Fruit fly (Drosophila melanogaster) whole organism, embryonic: ENCODE results near the gene ftz-f1.
A peak's percentile ranks its signal among the peaks of the same experiment; 100 is the strongest.

Experiments
- BEAF-32 ChIP-seq: fragments of 200-800 bp; sonication (Bioruptor generic); optimal IDR thresholded peaks from 3 replicates; lab custom pipeline; 2017; ENCODE audit warnings: missing biosample characterization, missing genetic modification characterization, mild to moderate bottlenecking, moderate library complexity, missing genetic modification reagents
- Bdp1 ChIP-seq: fragments of 200-800 bp; sonication (Bioruptor generic); optimal IDR thresholded peaks from 3 replicates; lab custom pipeline; 2016; ENCODE audit warnings: missing biosample characterization, missing genetic modification characterization
- CG10543 ChIP-seq: fragments of 200-800 bp; sonication (Bioruptor generic); optimal IDR thresholded peaks from 3 replicates; lab custom pipeline; 2017; ENCODE audit warnings: missing biosample characterization, mild to moderate bottlenecking, missing genetic modification characterization, moderate library complexity
- CG11696 ChIP-seq: fragments of 200-800 bp; sonication (Bioruptor generic); IDR thresholded peaks from 2 replicates; pipeline ENCODE4 v1.3.6; 2022; ENCODE audit warnings: missing biosample characterization, missing genetic modification characterization
- CG1233 ChIP-seq: fragments of 200-800 bp; sonication (Bioruptor generic); optimal IDR thresholded peaks from 4 replicates; lab custom pipeline; 2018; ENCODE audit warnings: missing biosample characterization, mild to moderate bottlenecking, missing genetic modification characterization
- CG12391 ChIP-seq: fragments of 200-800 bp; sonication (Bioruptor generic); optimal IDR thresholded peaks from 3 replicates; lab custom pipeline; 2018; ENCODE audit warnings: missing biosample characterization, mild to moderate bottlenecking, missing genetic modification characterization, moderate library complexity
- CG12744 ChIP-seq: fragments of 200-800 bp; sonication (Bioruptor generic); optimal IDR thresholded peaks from 2 replicates; lab custom pipeline; 2016; ENCODE audit warnings: missing biosample characterization, missing genetic modification characterization
- CG13287 ChIP-seq: fragments of 200-800 bp; sonication (Bioruptor generic); IDR thresholded peaks from 2 replicates; pipeline ENCODE4 v1.3.6; 2022; ENCODE audit warnings: missing biosample characterization, missing genetic modification characterization; ENCODE audit not compliant: partially characterized antibody
- CG1529 ChIP-seq: fragments of 200-800 bp; sonication (Bioruptor generic); optimal IDR thresholded peaks from 3 replicates; lab custom pipeline; 2018; ENCODE audit warnings: missing biosample characterization, missing genetic modification characterization
- CG16779 ChIP-seq: fragments of 200-800 bp; sonication (Bioruptor generic); IDR thresholded peaks from 2 replicates; pipeline ENCODE4 v1.3.6; 2022; ENCODE audit warnings: missing biosample characterization, missing genetic modification characterization
- CG16863 ChIP-seq: fragments of 200-800 bp; sonication (Bioruptor generic); optimal IDR thresholded peaks from 3 replicates; lab custom pipeline; 2016; ENCODE audit warnings: missing biosample characterization, missing genetic modification characterization
- CG18764 ChIP-seq: fragments of 200-800 bp; sonication (Bioruptor generic); optimal IDR thresholded peaks from 3 replicates; lab custom pipeline; 2016; ENCODE audit warnings: missing biosample characterization, missing genetic modification characterization
- CG2199 ChIP-seq: fragments of 200-800 bp; sonication (Bioruptor generic); IDR thresholded peaks from 3 replicates; pipeline ENCODE4 v1.3.6; 2022; ENCODE audit warnings: missing biosample characterization, missing genetic modification characterization
- CG31441 ChIP-seq: fragments of 200-800 bp; sonication (Bioruptor generic); IDR thresholded peaks from 2 replicates; pipeline ENCODE4 v1.3.6; 2022; ENCODE audit warnings: missing biosample characterization, missing genetic modification characterization
- CG3726 ChIP-seq: fragments of 200-800 bp; sonication (Bioruptor generic); IDR thresholded peaks from 3 replicates; pipeline ENCODE4, ENCODE4 v1.3.6; 2022; ENCODE audit warnings: missing biosample characterization, missing genetic modification characterization
- CG42726 ChIP-seq: fragments of 200-800 bp; sonication (Bioruptor generic); IDR thresholded peaks from 2 replicates; pipeline ENCODE4 v1.3.6; 2022; ENCODE audit warnings: missing biosample characterization, missing genetic modification characterization; ENCODE audit not compliant: partially characterized antibody
- CG6689 ChIP-seq: fragments of 200-800 bp; sonication (Bioruptor generic); IDR thresholded peaks from 2 replicates; pipeline ENCODE4 v1.3.6; 2022; ENCODE audit warnings: missing biosample characterization, missing genetic modification characterization
- CG6765 ChIP-seq: fragments of 200-800 bp; sonication (Bioruptor generic); optimal IDR thresholded peaks from 3 replicates; lab custom pipeline; 2017; ENCODE audit warnings: missing biosample characterization, mild to moderate bottlenecking, missing genetic modification characterization
- CG8281 ChIP-seq: fragments of 200-800 bp; sonication (Bioruptor generic); optimal IDR thresholded peaks from 2 replicates; lab custom pipeline; 2018; ENCODE audit warnings: missing biosample characterization, mild to moderate bottlenecking, missing genetic modification characterization, moderate library complexity
- CG8944 ChIP-seq: fragments of 200-800 bp; sonication (Bioruptor generic); optimal IDR thresholded peaks from 3 replicates; lab custom pipeline; 2016; ENCODE audit warnings: missing biosample characterization, missing genetic modification characterization
- CG9437 ChIP-seq: fragments of 200-800 bp; sonication (Bioruptor generic); optimal IDR thresholded peaks from 2 replicates; lab custom pipeline; 2018; ENCODE audit warnings: missing biosample characterization, mild to moderate bottlenecking, missing genetic modification characterization
- Dip2 ChIP-seq: fragments of 200-800 bp; sonication (Bioruptor generic); IDR thresholded peaks from 2 replicates; pipeline ENCODE4 v1.3.6; 2022; ENCODE audit warnings: missing biosample characterization, missing genetic modification characterization
- Dll ChIP-seq: fragments of 200-800 bp; sonication (Bioruptor generic); IDR thresholded peaks from 4 replicates; pipeline ENCODE4 v1.3.6; 2022; ENCODE audit warnings: missing biosample characterization, missing genetic modification characterization; ENCODE audit not compliant: partially characterized antibody
- Drgx ChIP-seq: fragments of 200-800 bp; sonication (Bioruptor generic); IDR thresholded peaks from 2 replicates; pipeline ENCODE4 v1.3.6; 2022; ENCODE audit warnings: missing biosample characterization, missing genetic modification characterization
- Ets65A ChIP-seq: fragments of 200-800 bp; sonication (Bioruptor generic); peaks from one replicate; lab custom pipeline; 2016; ENCODE audit warnings: missing biosample characterization, missing genetic modification characterization
- Fer2 ChIP-seq: fragments of 200-800 bp; sonication (Bioruptor generic); optimal IDR thresholded peaks from 2 replicates; lab custom pipeline; 2018; ENCODE audit warnings: missing biosample characterization, mild to moderate bottlenecking, missing genetic modification characterization, moderate library complexity
- GATAe ChIP-seq: fragments of 200-800 bp; sonication (Bioruptor generic); conservative IDR thresholded peaks from 2 replicates; pipeline ENCODE4 v1.3.6; 2022; ENCODE audit warnings: missing biosample characterization, missing genetic modification characterization
- Gug ChIP-seq: fragments of 200-800 bp; sonication (Bioruptor generic); IDR thresholded peaks from 4 replicates; pipeline ENCODE4 v1.3.6; 2022; ENCODE audit warnings: missing biosample characterization, missing genetic modification characterization
- HmgD ChIP-seq: fragments of 200-800 bp; sonication (Bioruptor generic); optimal IDR thresholded peaks from 3 replicates; lab custom pipeline; 2016; ENCODE audit warnings: missing biosample characterization, missing genetic modification characterization
- Kr ChIP-seq: fragments of 200-800 bp; sonication (Bioruptor generic); optimal IDR thresholded peaks from 2 replicates; lab custom pipeline; 2017; ENCODE audit warnings: missing biosample characterization, mild to moderate bottlenecking, missing genetic modification characterization
- NK7.1 ChIP-seq: fragments of 200-800 bp; sonication (Bioruptor generic); optimal IDR thresholded peaks from 3 replicates; lab custom pipeline; 2016; ENCODE audit warnings: missing biosample characterization, missing genetic modification characterization
- Ssrp ChIP-seq: fragments of 200-800 bp; sonication (Bioruptor generic); optimal IDR thresholded peaks from 2 replicates; lab custom pipeline; 2018; ENCODE audit warnings: missing biosample characterization, mild to moderate bottlenecking, missing genetic modification characterization, moderate library complexity
- al ChIP-seq: fragments of 200-800 bp; sonication (Bioruptor generic); IDR thresholded peaks from 2 replicates; pipeline ENCODE4 v1.3.6; 2022; ENCODE audit warnings: missing biosample characterization, missing genetic modification characterization
- amos ChIP-seq: fragments of 200-800 bp; sonication (Bioruptor generic); IDR thresholded peaks from 2 replicates; pipeline ENCODE4 v1.3.6; 2022; ENCODE audit warnings: missing biosample characterization, missing genetic modification characterization; ENCODE audit not compliant: partially characterized antibody
- bbx ChIP-seq: fragments of 200-800 bp; sonication (Bioruptor generic); IDR thresholded peaks from 2 replicates; pipeline ENCODE4 v1.3.6; 2022; ENCODE audit warnings: missing biosample characterization, missing genetic modification characterization; ENCODE audit not compliant: partially characterized antibody
- ci ChIP-seq: fragments of 200-800 bp; sonication (Bioruptor generic); IDR thresholded peaks from 3 replicates; pipeline ENCODE4 v1.3.6; 2022; ENCODE audit warnings: missing biosample characterization, missing genetic modification characterization
- cwo ChIP-seq: fragments of 200-800 bp; sonication (Bioruptor generic); optimal IDR thresholded peaks from 3 replicates; lab custom pipeline; 2017; ENCODE audit warnings: missing biosample characterization, missing genetic modification characterization, mild to moderate bottlenecking, moderate library complexity, missing genetic modification reagents
- da ChIP-seq: fragments of 200-800 bp; sonication (Bioruptor generic); optimal IDR thresholded peaks from 2 replicates; lab custom pipeline; 2016; ENCODE audit warnings: missing biosample characterization, missing genetic modification characterization
- gem ChIP-seq: fragments of 200-800 bp; sonication (Bioruptor generic); optimal IDR thresholded peaks from 2 replicates; lab custom pipeline; 2019; ENCODE audit warnings: missing biosample characterization, mild to moderate bottlenecking, missing genetic modification characterization, moderate library complexity
- gfzf ChIP-seq: fragments of 200-800 bp; sonication (Bioruptor generic); optimal IDR thresholded peaks from 2 replicates; lab custom pipeline; 2016; ENCODE audit warnings: missing biosample characterization, mild to moderate bottlenecking, missing genetic modification characterization, moderate library complexity
- her ChIP-seq: fragments of 200-800 bp; sonication (Bioruptor generic); optimal IDR thresholded peaks from 2 replicates; lab custom pipeline; 2016; ENCODE audit warnings: missing biosample characterization, missing genetic modification characterization
- inv ChIP-seq: fragments of 200-800 bp; sonication (Bioruptor generic); IDR thresholded peaks from 2 replicates; pipeline ENCODE4 v1.3.6; 2022; ENCODE audit warnings: missing biosample characterization, missing genetic modification characterization; ENCODE audit not compliant: partially characterized antibody
- lab ChIP-seq: fragments of 200-800 bp; sonication (Bioruptor generic); optimal IDR thresholded peaks from 3 replicates; lab custom pipeline; 2017; ENCODE audit warnings: missing biosample characterization, missing genetic modification characterization, mild to moderate bottlenecking, moderate library complexity, missing genetic modification reagents
- nerfin-1 ChIP-seq: fragments of 200-800 bp; sonication (Bioruptor generic); optimal IDR thresholded peaks from 3 replicates; lab custom pipeline; 2019; ENCODE audit warnings: missing biosample characterization, mild to moderate bottlenecking, missing genetic modification characterization, moderate library complexity
- nmo ChIP-seq: fragments of 200-800 bp; sonication (Bioruptor generic); optimal IDR thresholded peaks from 2 replicates; lab custom pipeline; 2018; ENCODE audit warnings: missing biosample characterization, mild to moderate bottlenecking, missing genetic modification characterization, moderate library complexity
- pita ChIP-seq: fragments of 200-800 bp; sonication (Bioruptor generic); optimal IDR thresholded peaks from 2 replicates; lab custom pipeline; 2017; ENCODE audit warnings: missing biosample characterization, mild to moderate bottlenecking, missing genetic modification characterization
- sna ChIP-seq: fragments of 200-800 bp; sonication (Bioruptor generic); IDR thresholded peaks from 2 replicates; pipeline ENCODE4 v1.3.6; 2022; ENCODE audit warnings: missing biosample characterization, missing genetic modification characterization; ENCODE audit not compliant: partially characterized antibody
- ttk ChIP-seq: fragments of 200-800 bp; sonication (Bioruptor generic); IDR thresholded peaks from 2 replicates; pipeline ENCODE4 v2.1.2; 2022; ENCODE audit warnings: missing biosample characterization, missing genetic modification characterization
- vvl ChIP-seq: fragments of 200-800 bp; sonication (Bioruptor generic); IDR thresholded peaks from 2 replicates; pipeline ENCODE4 v1.3.6; 2022; ENCODE audit warnings: missing biosample characterization, missing genetic modification characterization

Gene ftz-f1

dm6 chr3L:18786427-18787104 is 14.5 kb downstream of the ftz-f1 start (continued):
- TF ChIP-seq Gug = no peak
- TF ChIP-seq CG13287 = no peak
- TF ChIP-seq CG8944 (GFP tag; lab: Kevin White, UChicago) = no peak
- peak; percentile 62 for TF ChIP-seq CG6689 (GFP tag; lab: Robert Waterston, UW)
- TF ChIP-seq Drgx (GFP tag; lab: Robert Waterston, UW) = no peak; the same call in none of the 2 replicates
- peak; percentile 74 for TF ChIP-seq CG12391 (tag; lab: Kevin White, UChicago)
- TF ChIP-seq CG10543 (GFP tag; lab: Kevin White, UChicago) = peak; percentile 87
- TF ChIP-seq pita (GFP tag; lab: Kevin White, UChicago) = no peak
- no peak; the same call in none of the 2 replicates for TF ChIP-seq CG31441 (GFP tag; lab: Robert Waterston, UW)
- peak; percentile 46; the same call in 1 of the 2 replicates for TF ChIP-seq CG11696 (GFP tag; lab: Robert Waterston, UW)
- TF ChIP-seq nerfin-1 (tag; lab: Kevin White, UChicago) = peak; percentile 49
- TF ChIP-seq Fer2 (tag; lab: Kevin White, UChicago) = no peak
- 0 out of 2 replicates have a peak, but pooled peaks have one; percentile 22 for TF ChIP-seq CG42726
- no peak for TF ChIP-seq CG12744
- TF ChIP-seq Dip2 (GFP tag; lab: Robert Waterston, UW) = no peak
- 0 out of 2 replicates have a peak, but pooled peaks have one; percentile 8 for TF ChIP-seq amos (GFP tag; lab: Robert Waterston, UW)
- TF ChIP-seq bbx = no peak
- peak; percentile 87 for TF ChIP-seq gem (tag; lab: Kevin White, UChicago)
- TF ChIP-seq CG1529 (GFP tag; lab: Kevin White, UChicago) = no peak
- TF ChIP-seq NK7.1 (GFP tag; lab: Kevin White, UChicago) = peak; percentile 4
- no peak for TF ChIP-seq CG8281 (tag; lab: Kevin White, UChicago)
- no peak for TF ChIP-seq HmgD (GFP tag; lab: Kevin White, UChicago)
- TF ChIP-seq Dll = no peak
- TF ChIP-seq inv = no peak
- TF ChIP-seq vvl (GFP tag; lab: Robert Waterston, UW) = no peak; the same call in none of the 2 replicates
- TF ChIP-seq her (GFP tag; lab: Kevin White, UChicago) = peak; percentile 12
- peak; percentile 67 for TF ChIP-seq lab (GFP tag; lab: Kevin White, UChicago)
- TF ChIP-seq CG1233 = peak; percentile 66
- no peak for TF ChIP-seq BEAF-32
- TF ChIP-seq CG16863 (GFP tag; lab: Kevin White, UChicago) = no peak
- TF ChIP-seq ttk (GFP tag; lab: Robert Waterston, UW) = no peak
- TF ChIP-seq Ets65A = peak; percentile 75
- TF ChIP-seq Kr = no peak
- no peak for TF ChIP-seq GATAe (GFP tag; lab: Robert Waterston, UW)
- TF ChIP-seq CG2199 = peak; percentile 58; the same call in 2 of the 3 replicates
- peak; percentile 68 for TF ChIP-seq nmo (GFP tag; lab: Kevin White, UChicago)
- TF ChIP-seq al = peak; percentile 28; the same call in 1 of the 2 replicates
- TF ChIP-seq CG6765 (GFP tag; lab: Kevin White, UChicago) = peak; percentile 1
- TF ChIP-seq da (GFP tag; lab: Kevin White, UChicago) = no peak
- TF ChIP-seq gfzf (GFP tag; lab: Kevin White, UChicago) = no peak
- TF ChIP-seq CG18764 (GFP tag; lab: Kevin White, UChicago) = no peak
- no peak for TF ChIP-seq ci (GFP tag; lab: Robert Waterston, UW)
- TF ChIP-seq Bdp1 (GFP tag; lab: Kevin White, UChicago) = no peak
- TF ChIP-seq CG3726 = peak; percentile 12; the same call in 1 of the 3 replicates
- TF ChIP-seq CG9437 = peak; percentile 72
- TF ChIP-seq sna (GFP tag; lab: Robert Waterston, UW) = no peak
- TF ChIP-seq cwo (GFP tag; lab: Kevin White, UChicago) = peak; percentile 43
- peak; percentile 62 for TF ChIP-seq Ssrp (tag; lab: Kevin White, UChicago)
- TF ChIP-seq CG16779 (GFP tag; lab: Robert Waterston, UW) = peak; percentile 27; the same call in 1 of the 2 replicates
